Fruit fly (Drosophila melanogaster) whole organism, pupa: Measurements from ENCODE around the gene mRpL55.

Source experiments
- CG10348 ChIP-seq: fragments of 200-800 bp; sonication (Bioruptor generic); IDR thresholded peaks from 2 replicates; pipeline ENCODE4 v1.3.6; 2022; ENCODE audit warnings: missing biosample characterization, missing genetic modification characterization
- CG12605 ChIP-seq: fragments of 200-800 bp; sonication (Bioruptor generic); IDR thresholded peaks from 2 replicates; pipeline ENCODE4 v1.3.6; 2022; ENCODE audit warnings: missing biosample characterization, missing genetic modification characterization
- CG13204 ChIP-seq: fragments of 200-800 bp; sonication (Bioruptor generic); optimal IDR thresholded peaks from 2 replicates; lab custom pipeline; 2018; ENCODE audit warnings: missing biosample characterization, mild to moderate bottlenecking, missing genetic modification characterization, moderate library complexity
- CG14655 ChIP-seq: fragments of 200-800 bp; sonication (Bioruptor generic); optimal IDR thresholded peaks from 3 replicates; lab custom pipeline; 2017; ENCODE audit warnings: mild to moderate bottlenecking, missing biosample characterization, missing genetic modification reagents, missing genetic modification characterization
- CG15710 ChIP-seq: fragments of 200-800 bp; sonication (Bioruptor generic); optimal IDR thresholded peaks from 2 replicates; lab custom pipeline; 2018; ENCODE audit warnings: missing biosample characterization, mild to moderate bottlenecking, missing genetic modification characterization, moderate library complexity
- CG17806 ChIP-seq: fragments of 200-800 bp; sonication (Bioruptor generic); optimal IDR thresholded peaks from 2 replicates; lab custom pipeline; 2018; ENCODE audit warnings: missing biosample characterization, mild to moderate bottlenecking, missing genetic modification characterization, moderate library complexity
- CG32121 ChIP-seq: fragments of 200-800 bp; sonication (Bioruptor generic); IDR thresholded peaks from 2 replicates; pipeline ENCODE4 v1.3.6; 2022; ENCODE audit warnings: missing biosample characterization, missing genetic modification characterization
- CG34367 ChIP-seq: fragments of 200-800 bp; sonication (Bioruptor generic); optimal IDR thresholded peaks from 2 replicates; lab custom pipeline; 2018; ENCODE audit warnings: missing biosample characterization, mild to moderate bottlenecking, missing genetic modification characterization
- CG4496 ChIP-seq: fragments of 200-800 bp; sonication (Bioruptor generic); IDR thresholded peaks from 3 replicates; pipeline ENCODE4 v1.3.6; 2022; ENCODE audit warnings: missing biosample characterization, missing genetic modification characterization
- CG8159 ChIP-seq: fragments of 200-800 bp; sonication (Bioruptor generic); optimal IDR thresholded peaks from 3 replicates; lab custom pipeline; 2018; ENCODE audit warnings: missing biosample characterization, mild to moderate bottlenecking, missing genetic modification characterization, moderate library complexity
- CG8301 ChIP-seq: fragments of 200-800 bp; sonication (Bioruptor generic); optimal IDR thresholded peaks from 2 replicates; lab custom pipeline; 2018; ENCODE audit warnings: missing biosample characterization, mild to moderate bottlenecking, missing genetic modification characterization
- CG9948 ChIP-seq: fragments of 200-800 bp; sonication (Bioruptor generic); optimal IDR thresholded peaks from 2 replicates; lab custom pipeline; 2018; ENCODE audit warnings: missing biosample characterization, mild to moderate bottlenecking, missing genetic modification characterization, moderate library complexity
- D1 ChIP-seq: fragments of 200-800 bp; sonication (Bioruptor generic); optimal IDR thresholded peaks from 2 replicates; lab custom pipeline; 2018; ENCODE audit warnings: missing biosample characterization, mild to moderate bottlenecking, missing genetic modification characterization, moderate library complexity
- EcR ChIP-seq: fragments of 200-800 bp; sonication (Bioruptor generic); optimal IDR thresholded peaks from 3 replicates; lab custom pipeline; 2019; ENCODE audit warnings: missing biosample characterization, missing genetic modification characterization, mild to moderate bottlenecking, moderate library complexity, missing genetic modification reagents
- Ets98B ChIP-seq: fragments of 200-800 bp; sonication (Bioruptor generic); IDR thresholded peaks from 2 replicates; pipeline ENCODE4 v1.3.6; 2022; ENCODE audit warnings: missing biosample characterization, missing genetic modification characterization
- Pif1A ChIP-seq: fragments of 200-800 bp; sonication (Bioruptor generic); optimal IDR thresholded peaks from 3 replicates; lab custom pipeline; 2016; ENCODE audit warnings: missing biosample characterization, missing genetic modification characterization
- Pif1B ChIP-seq: fragments of 200-800 bp; sonication (Bioruptor generic); optimal IDR thresholded peaks from 3 replicates; lab custom pipeline; 2016; ENCODE audit warnings: missing biosample characterization, missing genetic modification characterization
- Snoo ChIP-seq: fragments of 200-800 bp; sonication (Bioruptor generic); optimal IDR thresholded peaks from 3 replicates; lab custom pipeline; 2017; ENCODE audit warnings: missing biosample characterization, mild to moderate bottlenecking, missing genetic modification characterization, inconsistent platforms
- fd96Ca ChIP-seq: fragments of 200-800 bp; sonication (Bioruptor generic); IDR thresholded peaks from 3 replicates; pipeline ENCODE4 v1.3.6; 2022; ENCODE audit warnings: missing biosample characterization, missing genetic modification characterization
- gl ChIP-seq: fragments of 200-800 bp; sonication (Bioruptor generic); optimal IDR thresholded peaks from 2 replicates; lab custom pipeline; 2018; ENCODE audit warnings: missing biosample characterization, mild to moderate bottlenecking, missing genetic modification characterization
- rn ChIP-seq: fragments of 200-800 bp; sonication (Bioruptor generic); IDR thresholded peaks from 2 replicates; pipeline ENCODE4 v1.3.6; 2022; ENCODE audit warnings: missing biosample characterization, missing genetic modification characterization

The mRpL55 gene

dm6 chr3R:19056884-19057283 is 37.8 kb downstream of the mRpL55 start:
- no peak for TF ChIP-seq CG15710 (tag; lab: Kevin White, UChicago)
- TF ChIP-seq Ets98B (GFP tag; lab: Robert Waterston, UW) = peak; percentile 32; the same call in 1 of the 2 replicates
- TF ChIP-seq Pif1A (GFP tag; lab: Kevin White, UChicago) = peak; percentile 34
- no peak for TF ChIP-seq CG17806 (tag; lab: Kevin White, UChicago)
- peak; percentile 56; the same call in 1 of the 3 replicates for TF ChIP-seq CG4496
- no peak for TF ChIP-seq rn (GFP tag; lab: Robert Waterston, UW)
- TF ChIP-seq fd96Ca (GFP tag; lab: Robert Waterston, UW) = 0 out of 3 replicates have a peak, but pooled peaks have one; percentile 24
- TF ChIP-seq CG34367 (tag; lab: Kevin White, UChicago) = no peak
- TF ChIP-seq EcR (GFP tag; lab: Kevin White, UChicago) = peak; percentile 32
- TF ChIP-seq Snoo = no peak
- TF ChIP-seq Pif1B (GFP tag; lab: Kevin White, UChicago) = peak; percentile 53
- TF ChIP-seq D1 (tag; lab: Kevin White, UChicago) = no peak
- TF ChIP-seq CG9948 (tag; lab: Kevin White, UChicago) = no peak
- TF ChIP-seq CG8301 (tag; lab: Kevin White, UChicago) = no peak
- no peak for TF ChIP-seq CG10348 (GFP tag; lab: Robert Waterston, UW)
- peak; percentile 27 for TF ChIP-seq gl
- peak; percentile 42 for TF ChIP-seq CG13204 (GFP tag; lab: Kevin White, UChicago)
- TF ChIP-seq CG12605 (GFP tag; lab: Robert Waterston, UW) = no peak
- TF ChIP-seq CG14655 (GFP tag; lab: Kevin White, UChicago) = no peak
- no peak for TF ChIP-seq CG32121 (GFP tag; lab: Robert Waterston, UW)
- TF ChIP-seq CG8159 (tag; lab: Kevin White, UChicago) = no peak

dm6 chr3R:19054839-19055238 is 39.9 kb downstream of the mRpL55 start:
- TF ChIP-seq CG32121 (GFP tag; lab: Robert Waterston, UW) = no peak
- no peak for TF ChIP-seq fd96Ca (GFP tag; lab: Robert Waterston, UW)
- TF ChIP-seq D1 (tag; lab: Kevin White, UChicago) = no peak
- TF ChIP-seq CG17806 (tag; lab: Kevin White, UChicago) = no peak
- TF ChIP-seq EcR (GFP tag; lab: Kevin White, UChicago) = peak; percentile 68
- no peak for TF ChIP-seq CG8301 (tag; lab: Kevin White, UChicago)
- TF ChIP-seq gl = no peak
- TF ChIP-seq, all 21 proteins: peak for 1

dm6 chr3R:19052475-19052874 is 42.2 kb downstream of the mRpL55 start:
- no peak for TF ChIP-seq Snoo

dm6 chr3R:19051247-19051646 is 43.5 kb downstream of the mRpL55 start:
- no peak for TF ChIP-seq CG34367 (tag; lab: Kevin White, UChicago)
- no peak for TF ChIP-seq CG12605 (GFP tag; lab: Robert Waterston, UW)
- TF ChIP-seq CG10348 (GFP tag; lab: Robert Waterston, UW) = no peak
- no peak for TF ChIP-seq EcR (GFP tag; lab: Kevin White, UChicago)
- TF ChIP-seq CG13204 (GFP tag; lab: Kevin White, UChicago) = no peak
- no peak for TF ChIP-seq gl
- no peak for TF ChIP-seq Pif1B (GFP tag; lab: Kevin White, UChicago)
- TF ChIP-seq CG4496 = no peak
- no peak for TF ChIP-seq CG32121 (GFP tag; lab: Robert Waterston, UW)
- no peak for TF ChIP-seq CG14655 (GFP tag; lab: Kevin White, UChicago)
- no peak for TF ChIP-seq CG8301 (tag; lab: Kevin White, UChicago)
- TF ChIP-seq CG15710 (tag; lab: Kevin White, UChicago) = no peak
- TF ChIP-seq fd96Ca (GFP tag; lab: Robert Waterston, UW) = no peak
- no peak for TF ChIP-seq Pif1A (GFP tag; lab: Kevin White, UChicago)

- TF ChIP-seq CG15710 (tag; lab: Kevin White, UChicago) (no peak), CG32121 (GFP tag; lab: Robert Waterston, UW) (no peak), CG34367 (tag; lab: Kevin White, UChicago) (no peak), EcR (GFP tag; lab: Kevin White, UChicago) (no peak), CG10348 (GFP tag; lab: Robert Waterston, UW) (no peak), gl (no peak), Snoo (no peak), CG8301 (tag; lab: Kevin White, UChicago) (no peak), fd96Ca (GFP tag; lab: Robert Waterston, UW) (no peak), CG8159 (tag; lab: Kevin White, UChicago) (no peak), CG12605 (GFP tag; lab: Robert Waterston, UW) (no peak), CG14655 (GFP tag; lab: Kevin White, UChicago) (no peak), Ets98B (GFP tag; lab: Robert Waterston, UW) (no peak), CG13204 (GFP tag; lab: Kevin White, UChicago) (no peak), CG17806 (tag; lab: Kevin White, UChicago) (no peak), Pif1B (GFP tag; lab: Kevin White, UChicago) (no peak), CG9948 (tag; lab: Kevin White, UChicago) (no peak), CG4496 (no peak), Pif1A (GFP tag; lab: Kevin White, UChicago) (no peak), D1 (tag; lab: Kevin White, UChicago) (no peak)
- TF ChIP-seq, all 21 proteins: peak for 0
Observed at dm6 chr3R:19044638-19045037, 50.1 kb downstream of the mRpL55 start.
